Fruit fly (Drosophila melanogaster) whole organism, prepupa: ENCODE measurements around the gene Pgant4.

Experiments used
- Blimp-1 ChIP-seq: fragments of 200-800 bp; sonication (Bioruptor generic); optimal IDR thresholded peaks from 3 replicates; lab custom pipeline; 2017; ENCODE audit warnings: missing biosample characterization, missing genetic modification characterization, mild to moderate bottlenecking, moderate library complexity, missing genetic modification reagents
- CG11762 ChIP-seq: fragments of 200-800 bp; sonication (Bioruptor generic); optimal IDR thresholded peaks from 3 replicates; lab custom pipeline; 2016; ENCODE audit warnings: missing biosample characterization, missing genetic modification characterization; ENCODE audit not compliant: insufficient read depth
- CG15336 ChIP-seq: fragments of 200-800 bp; sonication (Bioruptor generic); IDR thresholded peaks from 2 replicates; pipeline ENCODE4 v1.3.6; 2022; ENCODE audit warnings: missing biosample characterization, missing genetic modification characterization
- CG16779 ChIP-seq: fragments of 200-800 bp; sonication (Bioruptor generic); optimal IDR thresholded peaks from 3 replicates; lab custom pipeline; 2017; ENCODE audit warnings: missing biosample characterization, mild to moderate bottlenecking, missing genetic modification characterization
- CG34406 ChIP-seq: fragments of 200-800 bp; sonication (Bioruptor generic); optimal IDR thresholded peaks from 3 replicates; lab custom pipeline; 2016; ENCODE audit warnings: missing biosample characterization, missing genetic modification characterization
- CG3919 ChIP-seq: fragments of 200-800 bp; sonication (Bioruptor generic); optimal IDR thresholded peaks from 3 replicates; lab custom pipeline; 2016; ENCODE audit warnings: missing biosample characterization, missing genetic modification characterization
- CG4318 ChIP-seq: fragments of 200-800 bp; sonication (Bioruptor generic); optimal IDR thresholded peaks from 3 replicates; lab custom pipeline; 2017; ENCODE audit warnings: missing biosample characterization, mild to moderate bottlenecking, missing genetic modification characterization
- CG6163 ChIP-seq: fragments of 200-800 bp; sonication (Bioruptor generic); IDR thresholded peaks from 3 replicates; pipeline ENCODE4 v1.3.6; 2022; ENCODE audit warnings: missing biosample characterization, missing genetic modification characterization
- CG6276 ChIP-seq: fragments of 200-800 bp; sonication (Bioruptor generic); optimal IDR thresholded peaks from 2 replicates; lab custom pipeline; 2017; ENCODE audit warnings: missing biosample characterization, mild to moderate bottlenecking, missing genetic modification characterization
- CG6808 ChIP-seq: fragments of 200-800 bp; sonication (Bioruptor generic); optimal IDR thresholded peaks from 3 replicates; lab custom pipeline; 2017; ENCODE audit warnings: missing biosample characterization, missing genetic modification characterization, mild to moderate bottlenecking, moderate library complexity, missing genetic modification reagents
- CG6854 ChIP-seq: fragments of 200-800 bp; sonication (Bioruptor generic); optimal IDR thresholded peaks from 2 replicates; lab custom pipeline; 2017; ENCODE audit warnings: missing biosample characterization, mild to moderate bottlenecking, missing genetic modification characterization
- CG8119 ChIP-seq: fragments of 200-800 bp; sonication (Bioruptor generic); IDR thresholded peaks from 3 replicates; pipeline ENCODE4 v1.3.6; 2022; ENCODE audit warnings: missing biosample characterization, missing genetic modification characterization
- CG8632 ChIP-seq: fragments of 200-800 bp; sonication (Bioruptor generic); optimal IDR thresholded peaks from 3 replicates; lab custom pipeline; 2016; ENCODE audit warnings: missing biosample characterization, missing genetic modification characterization
- Eip78C ChIP-seq: fragments of 200-800 bp; sonication (Bioruptor generic); peaks from one replicate; lab custom pipeline; 2016; ENCODE audit warnings: missing biosample characterization, missing genetic modification characterization
- Eip93F ChIP-seq: fragments of 200-800 bp; sonication (Bioruptor generic); optimal IDR thresholded peaks from 2 replicates; lab custom pipeline; 2016; ENCODE audit warnings: missing biosample characterization, mild to moderate bottlenecking, missing genetic modification characterization
- Ets21C ChIP-seq: fragments of 200-800 bp; sonication (Bioruptor generic); optimal IDR thresholded peaks from 3 replicates; lab custom pipeline; 2016; ENCODE audit warnings: missing biosample characterization, missing genetic modification characterization
- Ets96B ChIP-seq: fragments of 200-800 bp; optimal IDR thresholded peaks from 2 replicates; lab custom pipeline; 2019; ENCODE audit warnings: missing biosample characterization, mild to moderate bottlenecking, missing genetic modification characterization, moderate library complexity
- Hr39 ChIP-seq: fragments of 200-800 bp; sonication (Bioruptor generic); optimal IDR thresholded peaks from 2 replicates; lab custom pipeline; 2016; ENCODE audit warnings: missing biosample characterization, missing genetic modification characterization
- Hr4 ChIP-seq: fragments of 200-800 bp; sonication (Bioruptor generic); optimal IDR thresholded peaks from 3 replicates; lab custom pipeline; 2016; ENCODE audit warnings: missing biosample characterization, missing genetic modification characterization
- OdsH ChIP-seq: fragments of 200-800 bp; sonication (Bioruptor generic); optimal IDR thresholded peaks from 3 replicates; lab custom pipeline; 2016; ENCODE audit warnings: missing biosample characterization, missing genetic modification characterization
- Smox ChIP-seq: fragments of 200-800 bp; sonication (Bioruptor generic); optimal IDR thresholded peaks from 3 replicates; lab custom pipeline; 2016; ENCODE audit warnings: missing biosample characterization, missing genetic modification characterization
- Sox14 ChIP-seq: fragments of 200-800 bp; sonication (Bioruptor generic); optimal IDR thresholded peaks from 3 replicates; lab custom pipeline; 2016; ENCODE audit warnings: missing biosample characterization, missing genetic modification characterization
- Sox15 ChIP-seq: fragments of 200-800 bp; sonication (Bioruptor generic); optimal IDR thresholded peaks from 3 replicates; lab custom pipeline; 2016; ENCODE audit warnings: missing biosample characterization, missing genetic modification characterization
- acj6 ChIP-seq: fragments of 200-800 bp; sonication (Bioruptor generic); optimal IDR thresholded peaks from 3 replicates; lab custom pipeline; 2016; ENCODE audit warnings: missing biosample characterization, missing genetic modification characterization
- cyc ChIP-seq: fragments of 200-800 bp; sonication (Bioruptor generic); optimal IDR thresholded peaks from 3 replicates; lab custom pipeline; 2016; ENCODE audit warnings: missing biosample characterization, missing genetic modification characterization
- dsx ChIP-seq: fragments of 200-800 bp; optimal IDR thresholded peaks from 3 replicates; lab custom pipeline; 2019; ENCODE audit warnings: missing biosample characterization, mild to moderate bottlenecking, missing genetic modification characterization, moderate library complexity; ENCODE audit not compliant: poor library complexity, severe bottlenecking
- eg ChIP-seq: fragments of 200-800 bp; sonication (Bioruptor generic); IDR thresholded peaks from 3 replicates; pipeline ENCODE4 v1.3.6; 2022; ENCODE audit warnings: missing biosample characterization, missing genetic modification characterization
- fkh ChIP-seq: fragments of 200-800 bp; sonication (Bioruptor generic); optimal IDR thresholded peaks from 3 replicates; lab custom pipeline; 2017; ENCODE audit warnings: missing biosample characterization, mild to moderate bottlenecking, missing genetic modification characterization, moderate library complexity
- lz ChIP-seq: fragments of 200-800 bp; sonication (Bioruptor generic); optimal IDR thresholded peaks from 3 replicates; lab custom pipeline; 2016; ENCODE audit warnings: missing biosample characterization, missing genetic modification characterization
- net ChIP-seq: fragments of 200-800 bp; sonication (Bioruptor generic); optimal IDR thresholded peaks from 3 replicates; lab custom pipeline; 2016; ENCODE audit warnings: missing biosample characterization, missing genetic modification characterization
- salr ChIP-seq, 2 experiments: fragments of 200-800 bp; sonication (Bioruptor generic); optimal IDR thresholded peaks; 3 replicates each; lab custom pipeline; 2016 to 2018; ENCODE audit warnings: missing biosample characterization in 2 of 2, missing genetic modification characterization in 2 of 2, mild to moderate bottlenecking in 1 of 2
- spab ChIP-seq: fragments of 200-800 bp; sonication (Bioruptor generic); optimal IDR thresholded peaks from 2 replicates; lab custom pipeline; 2017; ENCODE audit warnings: missing biosample characterization, mild to moderate bottlenecking, missing genetic modification characterization, missing genetic modification reagents
- ss ChIP-seq, 2 experiments: fragments of 200-800 bp; sonication (Bioruptor generic); optimal IDR thresholded peaks; 2 replicates in 1 of 2; 3 replicates in 1 of 2; lab custom pipeline; 2017 to 2018; ENCODE audit warnings: mild to moderate bottlenecking in 2 of 2, missing biosample characterization in 2 of 2, missing genetic modification characterization in 2 of 2, moderate library complexity in 1 of 2
- svp ChIP-seq: fragments of 200-800 bp; sonication (Bioruptor generic); peaks from one replicate; lab custom pipeline; 2016; ENCODE audit warnings: missing biosample characterization, missing genetic modification characterization
- vri ChIP-seq: fragments of 200-800 bp; sonication (Bioruptor generic); optimal IDR thresholded peaks from 3 replicates; lab custom pipeline; 2016; ENCODE audit warnings: missing biosample characterization, mild to moderate bottlenecking, missing genetic modification characterization

Pgant4 gene

DNA sequence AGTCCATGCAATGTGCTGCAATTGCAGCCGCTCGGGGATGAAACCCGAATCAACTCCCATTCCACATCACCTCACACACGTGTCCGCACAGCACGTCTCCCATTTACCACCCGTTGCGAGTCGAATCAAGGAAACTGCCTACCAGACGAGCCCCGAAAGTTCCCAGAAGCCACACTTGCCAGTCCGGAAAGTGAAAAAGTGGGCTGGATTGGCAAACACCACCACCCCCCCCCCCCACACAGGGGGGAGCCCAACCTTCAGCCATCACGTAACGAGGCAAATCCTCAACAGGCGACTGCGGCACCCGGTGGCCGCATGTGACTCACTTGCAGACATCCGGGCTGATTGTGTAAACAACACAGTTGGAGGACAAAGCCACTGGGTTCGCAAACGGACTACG, 32.4 kb downstream of the Pgant4 start:
- TF ChIP-seq CG6276 (GFP tag; lab: Kevin White, UChicago): no peak
- TF ChIP-seq cyc (GFP tag; lab: Kevin White, UChicago): no peak
- TF ChIP-seq CG34406 (GFP tag; lab: Kevin White, UChicago): no peak
- no peak for TF ChIP-seq lz (GFP tag; lab: Kevin White, UChicago)
- no peak for TF ChIP-seq Smox
- no peak for TF ChIP-seq acj6 (GFP tag; lab: Kevin White, UChicago)
- no peak for TF ChIP-seq CG6854 (GFP tag; lab: Kevin White, UChicago)
- TF ChIP-seq CG3919 (GFP tag; lab: Kevin White, UChicago): no peak
- TF ChIP-seq CG15336 (GFP tag; lab: Robert Waterston, UW): no peak
- no peak for TF ChIP-seq fkh
- no peak for TF ChIP-seq Blimp-1 (GFP tag; lab: Kevin White, UChicago)
- no peak for TF ChIP-seq CG16779 (tag; lab: Kevin White, UChicago)
- TF ChIP-seq Sox14 (GFP tag; lab: Kevin White, UChicago): no peak
- no peak for TF ChIP-seq salr (GFP tag; optimal IDR thresholded peaks at IDR 0.05; lab: Kevin White, UChicago)
- TF ChIP-seq CG8632 (GFP tag; lab: Kevin White, UChicago): no peak
- no peak for TF ChIP-seq ss (GFP tag; optimal IDR thresholded peaks at IDR 0.05; lab: Kevin White, UChicago)
- TF ChIP-seq Ets96B (tag; lab: Kevin White, UChicago): no peak
- TF ChIP-seq Hr4: no peak
- TF ChIP-seq svp (GFP tag; lab: Kevin White, UChicago): no peak

DNA sequence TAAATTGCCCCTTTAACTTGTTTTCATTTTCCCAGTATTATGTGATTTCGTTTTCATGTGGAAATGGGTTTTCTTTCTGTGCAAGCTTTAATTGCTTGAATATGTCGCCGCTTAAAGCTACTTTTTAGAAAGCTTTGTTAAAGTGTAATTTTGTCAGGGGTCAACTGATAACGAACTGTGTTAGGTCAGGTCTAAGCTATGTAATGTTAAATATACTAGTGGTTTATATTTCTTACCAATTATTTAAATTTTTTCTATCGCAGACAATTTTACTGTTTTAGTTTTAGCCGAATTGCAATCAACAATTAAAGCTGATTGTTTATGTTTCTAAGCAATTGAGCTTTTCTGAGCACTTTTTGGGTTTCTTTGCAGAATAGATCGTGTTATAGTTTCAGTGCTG, 33.9 kb downstream of the Pgant4 start:
- TF ChIP-seq CG16779 (tag; lab: Kevin White, UChicago) (no peak), vri (GFP tag; lab: Kevin White, UChicago) (no peak), dsx (GFP tag; lab: Kevin White, UChicago) (no peak), CG11762 (GFP tag; lab: Kevin White, UChicago) (no peak), CG8632 (GFP tag; lab: Kevin White, UChicago) (no peak), Sox15 (GFP tag; lab: Kevin White, UChicago) (no peak), CG15336 (GFP tag; lab: Robert Waterston, UW) (no peak), Smox (no peak), Hr39 (GFP tag; lab: Kevin White, UChicago) (no peak), CG4318 (GFP tag; lab: Kevin White, UChicago) (no peak), spab (GFP tag; lab: Kevin White, UChicago) (no peak), CG6808 (GFP tag; lab: Kevin White, UChicago) (no peak), CG6163 (GFP tag; lab: Robert Waterston, UW) (no peak), Blimp-1 (GFP tag; lab: Kevin White, UChicago) (no peak), net (no peak), Ets21C (GFP tag; lab: Kevin White, UChicago) (no peak), Eip93F (no peak)

DNA sequence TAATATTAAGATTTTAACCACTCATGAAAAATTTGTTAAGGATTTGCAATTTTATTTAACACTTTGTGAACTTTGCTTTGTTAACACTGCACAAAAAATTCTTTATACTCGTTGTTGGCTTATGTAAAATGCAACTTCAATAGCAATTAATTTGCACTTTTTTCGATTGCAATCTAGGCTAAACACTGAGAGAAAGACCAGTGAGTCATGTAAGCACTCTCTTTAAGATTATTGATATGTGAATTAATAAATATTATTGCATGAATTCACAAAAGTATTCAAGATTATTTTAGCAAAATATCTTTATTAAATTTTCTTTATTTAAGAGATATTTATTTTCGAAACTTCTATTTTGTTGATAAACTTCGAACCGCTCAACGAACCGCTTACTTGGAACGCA, 34.4 kb downstream of the Pgant4 start:
- TF ChIP-seq CG8119 (GFP tag; lab: Robert Waterston, UW): 0 out of 3 replicates have a peak, but pooled peaks have one; percentile 15
- no peak for TF ChIP-seq CG3919 (GFP tag; lab: Kevin White, UChicago)
- no peak for TF ChIP-seq Hr39 (GFP tag; lab: Kevin White, UChicago)
- TF ChIP-seq CG6276 (GFP tag; lab: Kevin White, UChicago): no peak
- no peak for TF ChIP-seq spab (GFP tag; lab: Kevin White, UChicago)
- no peak for TF ChIP-seq acj6 (GFP tag; lab: Kevin White, UChicago)
- TF ChIP-seq OdsH (GFP tag; lab: Kevin White, UChicago): peak; percentile 16
- TF ChIP-seq Hr4: peak; percentile 49
- TF ChIP-seq CG4318 (GFP tag; lab: Kevin White, UChicago): no peak
- TF ChIP-seq eg (GFP tag; lab: Robert Waterston, UW): peak; percentile 66; the same call in 1 of the 3 replicates
- peak; percentile 28 for TF ChIP-seq Eip78C (GFP tag; lab: Kevin White, UChicago)
- TF ChIP-seq, all 60 proteins: peak for 5
